Fruit fly (Drosophila melanogaster) whole organism, pupa: ENCODE results near the gene CG33648.

Experiments
- CG9948 ChIP-seq: fragments of 200-800 bp; sonication (Bioruptor generic); optimal IDR thresholded peaks from 2 replicates; lab custom pipeline; 2018; ENCODE audit warnings: missing biosample characterization, mild to moderate bottlenecking, missing genetic modification characterization, moderate library complexity
- D1 ChIP-seq: fragments of 200-800 bp; sonication (Bioruptor generic); optimal IDR thresholded peaks from 2 replicates; lab custom pipeline; 2018; ENCODE audit warnings: missing biosample characterization, mild to moderate bottlenecking, missing genetic modification characterization, moderate library complexity
- Pif1A ChIP-seq: fragments of 200-800 bp; sonication (Bioruptor generic); optimal IDR thresholded peaks from 3 replicates; lab custom pipeline; 2016; ENCODE audit warnings: missing biosample characterization, missing genetic modification characterization
- fd96Ca ChIP-seq: fragments of 200-800 bp; sonication (Bioruptor generic); IDR thresholded peaks from 3 replicates; pipeline ENCODE4 v1.3.6; 2022; ENCODE audit warnings: missing biosample characterization, missing genetic modification characterization
- rn ChIP-seq: fragments of 200-800 bp; sonication (Bioruptor generic); IDR thresholded peaks from 2 replicates; pipeline ENCODE4 v1.3.6; 2022; ENCODE audit warnings: missing biosample characterization, missing genetic modification characterization

DNA sequence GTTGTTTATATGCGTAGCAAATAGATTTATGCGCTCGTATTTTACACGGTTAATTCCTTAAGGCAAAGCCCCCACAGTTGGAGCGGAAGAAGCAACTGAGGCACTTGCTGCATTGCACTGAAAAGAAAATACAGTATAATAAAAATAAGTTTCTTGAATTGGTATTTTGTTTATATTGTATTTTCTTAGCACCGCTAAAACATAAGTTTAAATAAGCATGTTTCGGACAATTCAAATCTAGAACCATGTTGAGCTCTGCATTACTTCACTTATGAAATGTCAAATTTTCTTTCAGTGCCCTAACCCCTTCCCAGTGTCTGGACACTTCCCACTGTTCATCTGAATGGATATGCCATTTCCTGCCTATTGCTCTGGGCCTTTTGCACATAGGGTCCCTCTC lies 50.7 kb downstream of the CG33648 start:
- TF ChIP-seq D1 (tag; lab: Kevin White, UChicago) = no peak
- TF ChIP-seq Pif1A (GFP tag; lab: Kevin White, UChicago) = peak; percentile 19
- no peak for TF ChIP-seq rn (GFP tag; lab: Robert Waterston, UW)
- TF ChIP-seq CG9948 (tag; lab: Kevin White, UChicago) = peak; percentile 59
- TF ChIP-seq fd96Ca = no peak
